Fruit fly (Drosophila melanogaster) Kc167 (cell line): Measurements from ENCODE around the gene CG8136.

Experiments
- Myc ChIP-seq: fragments of >200 bp; optimal IDR thresholded peaks from 2 replicates; lab custom pipeline; 2017; ENCODE audit warnings: missing external identifiers
- Sin3A ChIP-seq: fragments of >200 bp; optimal IDR thresholded peaks from 2 replicates; lab custom pipeline; 2018; ENCODE audit warnings: missing external identifiers
- insv ChIP-seq: fragments of >200 bp; optimal IDR thresholded peaks from 3 replicates; lab custom pipeline; 2018; ENCODE audit warnings: missing external identifiers
- psq ChIP-seq: fragments of >200 bp; optimal IDR thresholded peaks from 2 replicates; lab custom pipeline; 2017; ENCODE audit warnings: missing external identifiers
- ttk ChIP-seq: sonication (Bioruptor generic); optimal IDR thresholded peaks from 2 replicates; lab custom pipeline; 2017; ENCODE audit warnings: missing external identifiers

dm6 chr3R:8731597-8732263 lies 10.6 kb downstream of the CG8136 start, which contains the start of the genes M1BP and CG8202:
- TF ChIP-seq ttk (lab: Kevin White, UChicago) (no peak), psq (lab: Kevin White, UChicago) (no peak), Myc (lab: Kevin White, UChicago) (no peak), insv (lab: Kevin White, UChicago) (no peak), Sin3A (lab: Kevin White, UChicago) (no peak)
